Fruit fly (Drosophila melanogaster): ENCODE results near the gene VhaAC39-2.
A peak's percentile ranks its signal among the peaks of the same experiment; 100 is the strongest.

Gene VhaAC39-2

dm6 chr3R:23176445-23177087 lies 17.4 kb upstream of the VhaAC39-2 start (continued):
- no peak for TF ChIP-seq NC2β (GFP tag; optimal IDR thresholded peaks at IDR 0.05)
- TF ChIP-seq TFAM (GFP tag; optimal IDR thresholded peaks at IDR 0.05), result no peak
- no peak for TF ChIP-seq YL-1 (GFP tag; optimal IDR thresholded peaks at IDR 0.05)
- TF ChIP-seq Nf-YC (tag; optimal IDR thresholded peaks at IDR 0.05), result no peak
- TF ChIP-seq CG7928 (GFP tag; optimal IDR thresholded peaks at IDR 0.05), result no peak
- peak; percentile 21; the same call in 1 of the 2 replicates for TF ChIP-seq Rfx (GFP tag; IDR thresholded peaks at IDR 0.05)
- no peak for TF ChIP-seq CG7963 (GFP tag; IDR thresholded peaks at IDR 0.05; ENCODE audit: partially characterized antibody)
- TF ChIP-seq Atf6 (GFP tag; IDR thresholded peaks at IDR 0.05), result peak; percentile 46; the same call in 1 of the 2 replicates
- TF ChIP-seq run (tag; optimal IDR thresholded peaks at IDR 0.05), result no peak
- peak; percentile 40 for TF ChIP-seq fu2 (GFP tag; optimal IDR thresholded peaks at IDR 0.05)
- TF ChIP-seq CG30431 (GFP tag; optimal IDR thresholded peaks at IDR 0.05), result no peak
- no peak for TF ChIP-seq CG11560 (tag; IDR thresholded peaks at IDR 0.05)
- TF ChIP-seq lola (GFP tag; optimal IDR thresholded peaks at IDR 0.05), result no peak
- no peak for TF ChIP-seq CG11085 (GFP tag; IDR thresholded peaks at IDR 0.05)
- TF ChIP-seq CG18764 (GFP tag; optimal IDR thresholded peaks at IDR 0.05), result no peak
- no peak for TF ChIP-seq gcm2 (GFP tag; optimal IDR thresholded peaks at IDR 0.05)
- TF ChIP-seq CG7357 (GFP tag; IDR thresholded peaks at IDR 0.05), result no peak
- no peak for TF ChIP-seq CG7271 (tag; optimal IDR thresholded peaks at IDR 0.05)
- TF ChIP-seq so (GFP tag; IDR thresholded peaks at IDR 0.05), result peak; percentile 67; the same call in 1 of the 3 replicates
- no peak for TF ChIP-seq CG18011 (GFP tag; optimal IDR thresholded peaks at IDR 0.05)
- TF ChIP-seq CG11247 (GFP tag; IDR thresholded peaks at IDR 0.05), result no peak
- no peak for TF ChIP-seq lilli (GFP tag; optimal IDR thresholded peaks at IDR 0.05)
- no peak for TF ChIP-seq jing (GFP tag; optimal IDR thresholded peaks at IDR 0.05)
- no peak for TF ChIP-seq CkIIα-i1 (GFP tag; IDR thresholded peaks at IDR 0.05)
- peak; percentile 57 for TF ChIP-seq HHEX (GFP tag; optimal IDR thresholded peaks at IDR 0.05)
- TF ChIP-seq CG9876 (GFP tag; optimal IDR thresholded peaks at IDR 0.05), result no peak
- TF ChIP-seq odd (GFP tag; optimal IDR thresholded peaks at IDR 0.05), result peak; percentile 51
- no peak for TF ChIP-seq peb (GFP tag; IDR thresholded peaks at IDR 0.05)
- no peak for TF ChIP-seq crp (GFP tag; optimal IDR thresholded peaks at IDR 0.05)
- no peak for TF ChIP-seq CG4424 (GFP tag; optimal IDR thresholded peaks at IDR 0.05)
- no peak for TF ChIP-seq CG1832 (GFP tag; optimal IDR thresholded peaks at IDR 0.05)
- peak; percentile 14 for TF ChIP-seq CG1603 (tag; optimal IDR thresholded peaks at IDR 0.05)
- TF ChIP-seq vfl (GFP tag; optimal IDR thresholded peaks at IDR 0.05), result no peak
- TF ChIP-seq CG1233 (GFP tag; optimal IDR thresholded peaks at IDR 0.05), result peak; percentile 59
- TF ChIP-seq caup (GFP tag; optimal IDR thresholded peaks at IDR 0.05; ENCODE audit: severe bottlenecking), result peak; percentile 87
- TF ChIP-seq shn (GFP tag; optimal IDR thresholded peaks at IDR 0.05), result no peak
- TF ChIP-seq sug (tag; optimal IDR thresholded peaks at IDR 0.05), result peak; percentile 37
- TF ChIP-seq CG10366 (GFP tag; IDR thresholded peaks at IDR 0.05), result peak; percentile 10; the same call in 1 of the 2 replicates
- no peak for TF ChIP-seq dati (GFP tag; IDR thresholded peaks at IDR 0.05)
- no peak for TF ChIP-seq fd96Cb (tag; optimal IDR thresholded peaks at IDR 0.05)
- TF ChIP-seq HmgD (GFP tag; optimal IDR thresholded peaks at IDR 0.05), result peak; percentile 20
- peak; percentile 19; the same call in 1 of the 2 replicates for TF ChIP-seq slbo (GFP tag; IDR thresholded peaks at IDR 0.05)
- peak; percentile 57 for TF ChIP-seq CG4328 (GFP tag; optimal IDR thresholded peaks at IDR 0.05)
- TF ChIP-seq Sry-β (GFP tag; optimal IDR thresholded peaks at IDR 0.05), result no peak
- TF ChIP-seq CG7786 (GFP tag; optimal IDR thresholded peaks at IDR 0.05), result peak; percentile 47
- no peak; the same call in 1 of the 2 replicates for TF ChIP-seq Adf1 (GFP tag; IDR thresholded peaks at IDR 0.05)
- no peak for TF ChIP-seq CG15073 (GFP tag; optimal IDR thresholded peaks at IDR 0.05)
- TF ChIP-seq btn (GFP tag; optimal IDR thresholded peaks at IDR 0.05), result peak; percentile 1
- no peak for TF ChIP-seq abd-A (tag; optimal IDR thresholded peaks at IDR 0.05)
- no peak for TF ChIP-seq CG12155 (GFP tag; optimal IDR thresholded peaks at IDR 0.05)

Measured in whole organism, embryonic.